Fruit fly (Drosophila melanogaster) whole organism, embryonic: ENCODE measurements around the gene Pgant8.

Experiments
- ATbp ChIP-seq: fragments of 200-800 bp; sonication (Bioruptor generic); optimal IDR thresholded peaks from 2 replicates; lab custom pipeline; 2017; ENCODE audit warnings: missing biosample characterization, mild to moderate bottlenecking, missing genetic modification characterization, missing genetic modification reagents
- Blimp-1 ChIP-seq: fragments of 200-800 bp; sonication (Bioruptor generic); optimal IDR thresholded peaks from 3 replicates; lab custom pipeline; 2018; ENCODE audit warnings: missing biosample characterization, missing genetic modification characterization, mild to moderate bottlenecking, moderate library complexity, missing genetic modification reagents
- CG10209 ChIP-seq: fragments of 200-800 bp; sonication (Bioruptor generic); optimal IDR thresholded peaks from 3 replicates; lab custom pipeline; 2017; ENCODE audit warnings: missing biosample characterization, mild to moderate bottlenecking, missing genetic modification characterization, missing genetic modification reagents
- CG11093 ChIP-seq: fragments of 200-800 bp; sonication (Bioruptor generic); IDR thresholded peaks from 3 replicates; pipeline ENCODE4 v1.3.6; 2022; ENCODE audit warnings: missing biosample characterization, missing genetic modification characterization
- CG13424 ChIP-seq: fragments of 200-800 bp; sonication (Bioruptor generic); optimal IDR thresholded peaks from 2 replicates; lab custom pipeline; 2019; ENCODE audit warnings: missing biosample characterization, mild to moderate bottlenecking, missing genetic modification characterization, moderate library complexity
- CG13775 ChIP-seq: fragments of 200-800 bp; sonication (Bioruptor generic); optimal IDR thresholded peaks from 3 replicates; lab custom pipeline; 2017; ENCODE audit warnings: missing biosample characterization, mild to moderate bottlenecking, missing genetic modification characterization
- CG17359 ChIP-seq: fragments of 200-800 bp; sonication (Bioruptor generic); optimal IDR thresholded peaks from 3 replicates; lab custom pipeline; 2018; ENCODE audit warnings: missing biosample characterization, mild to moderate bottlenecking, missing genetic modification characterization, moderate library complexity
- CG17361 ChIP-seq: fragments of 200-800 bp; sonication (Bioruptor generic); IDR thresholded peaks from 3 replicates; pipeline ENCODE4 v1.3.6; 2022; ENCODE audit warnings: missing biosample characterization, missing genetic modification characterization
- CG2678 ChIP-seq: fragments of 200-800 bp; sonication (Bioruptor generic); optimal IDR thresholded peaks from 3 replicates; lab custom pipeline; 2019; ENCODE audit warnings: missing biosample characterization, mild to moderate bottlenecking, missing genetic modification characterization, moderate library complexity
- CG33557 ChIP-seq: fragments of 200-800 bp; sonication (Bioruptor generic); optimal IDR thresholded peaks from 2 replicates; lab custom pipeline; 2019; ENCODE audit warnings: missing biosample characterization, mild to moderate bottlenecking, missing genetic modification characterization, moderate library complexity
- CG42726 ChIP-seq: fragments of 200-800 bp; sonication (Bioruptor generic); IDR thresholded peaks from 2 replicates; pipeline ENCODE4 v1.3.6; 2022; ENCODE audit warnings: missing biosample characterization, missing genetic modification characterization; ENCODE audit not compliant: partially characterized antibody
- CG6254 ChIP-seq: fragments of 200-800 bp; sonication (Bioruptor generic); optimal IDR thresholded peaks from 3 replicates; lab custom pipeline; 2017; ENCODE audit warnings: mild to moderate bottlenecking, missing biosample characterization, missing genetic modification reagents, missing genetic modification characterization
- CG7556 ChIP-seq: fragments of 200-800 bp; sonication (Bioruptor generic); optimal IDR thresholded peaks from 2 replicates; lab custom pipeline; 2017; ENCODE audit warnings: missing biosample characterization, mild to moderate bottlenecking, missing genetic modification characterization
- CG8089 ChIP-seq: fragments of 200-800 bp; sonication (Bioruptor generic); optimal IDR thresholded peaks from 3 replicates; lab custom pipeline; 2016; ENCODE audit warnings: missing biosample characterization, missing genetic modification characterization
- CG8924 ChIP-seq: fragments of 200-800 bp; optimal IDR thresholded peaks from 3 replicates; lab custom pipeline; 2019; ENCODE audit warnings: missing biosample characterization, mild to moderate bottlenecking, missing genetic modification characterization, moderate library complexity
- D19A ChIP-seq: fragments of 200-800 bp; optimal IDR thresholded peaks from 3 replicates; lab custom pipeline; 2019; ENCODE audit warnings: missing biosample characterization, mild to moderate bottlenecking, missing genetic modification characterization, moderate library complexity
- Eip74EF ChIP-seq, 2 experiments: fragments of 200-800 bp in 1 of 2; fragments of >200 bp in 1 of 2; sonication (Bioruptor generic) in 1 of 2; optimal IDR thresholded peaks; 2 replicates each; lab custom pipeline; 2017 to 2019; ENCODE audit warnings: missing biosample characterization in 2 of 2, missing genetic modification characterization in 2 of 2, mild to moderate bottlenecking in 1 of 2, moderate library complexity in 1 of 2
- HLH3B ChIP-seq: fragments of 200-800 bp; sonication (Bioruptor generic); IDR thresholded peaks from 2 replicates; pipeline ENCODE4 v1.3.6; 2022; ENCODE audit warnings: missing biosample characterization, missing genetic modification characterization
- Med ChIP-seq: fragments of 200-800 bp; sonication (Bioruptor generic); peaks from one replicate; lab custom pipeline; 2016; ENCODE audit warnings: missing biosample characterization, missing genetic modification characterization, mild to moderate bottlenecking, inconsistent platforms, moderate library complexity
- Mes4 ChIP-seq: fragments of 200-800 bp; sonication (Bioruptor generic); optimal IDR thresholded peaks from 2 replicates; lab custom pipeline; 2016; ENCODE audit warnings: missing biosample characterization, missing genetic modification characterization
- Nf-YB ChIP-seq: fragments of 200-800 bp; sonication (Bioruptor generic); optimal IDR thresholded peaks from 3 replicates; lab custom pipeline; 2019; ENCODE audit warnings: missing biosample characterization, mild to moderate bottlenecking, missing genetic modification characterization, moderate library complexity
- Nf-YC ChIP-seq: fragments of 200-800 bp; optimal IDR thresholded peaks from 3 replicates; lab custom pipeline; 2019; ENCODE audit warnings: missing biosample characterization, mild to moderate bottlenecking, missing genetic modification characterization, moderate library complexity
- Oli ChIP-seq: fragments of 200-800 bp; sonication (Bioruptor generic); optimal IDR thresholded peaks from 2 replicates; lab custom pipeline; 2018; ENCODE audit warnings: missing biosample characterization, mild to moderate bottlenecking, missing genetic modification characterization, moderate library complexity
- Sox100B ChIP-seq: fragments of 200-800 bp; sonication (Bioruptor generic); optimal IDR thresholded peaks from 3 replicates; lab custom pipeline; 2018; ENCODE audit warnings: missing biosample characterization, mild to moderate bottlenecking, missing genetic modification characterization
- Usf ChIP-seq: fragments of 200-800 bp; sonication (Bioruptor generic); optimal IDR thresholded peaks from 2 replicates; lab custom pipeline; 2017; ENCODE audit warnings: missing genotype, missing biosample characterization, missing genetic modification characterization
- abd-A ChIP-seq: fragments of 200-800 bp; sonication (Bioruptor generic); optimal IDR thresholded peaks from 3 replicates; lab custom pipeline; 2019; ENCODE audit warnings: missing biosample characterization, mild to moderate bottlenecking, missing genetic modification characterization, moderate library complexity
- corto ChIP-seq: fragments of 200-800 bp; sonication (Bioruptor generic); optimal IDR thresholded peaks from 2 replicates; lab custom pipeline; 2016; ENCODE audit warnings: missing biosample characterization, mild to moderate bottlenecking, missing genetic modification characterization, moderate library complexity
- dpn ChIP-seq, 2 experiments: fragments of 200-800 bp; sonication (Bioruptor generic); optimal IDR thresholded peaks; 3 replicates each; lab custom pipeline; 2016; ENCODE audit warnings: missing biosample characterization in 2 of 2, missing genetic modification characterization in 2 of 2
- ewg ChIP-seq: fragments of 200-800 bp; sonication (Bioruptor generic); optimal IDR thresholded peaks from 3 replicates; lab custom pipeline; 2017; ENCODE audit warnings: mild to moderate bottlenecking, missing biosample characterization, missing genetic modification reagents, missing genetic modification characterization
- gem ChIP-seq: fragments of 200-800 bp; sonication (Bioruptor generic); optimal IDR thresholded peaks from 2 replicates; lab custom pipeline; 2019; ENCODE audit warnings: missing biosample characterization, mild to moderate bottlenecking, missing genetic modification characterization, moderate library complexity
- grn ChIP-seq: fragments of 200-800 bp; sonication (Bioruptor generic); optimal IDR thresholded peaks from 3 replicates; lab custom pipeline; 2017; ENCODE audit warnings: missing biosample characterization, missing genetic modification characterization
- gsb-n ChIP-seq: fragments of 200-800 bp; sonication (Bioruptor generic); optimal IDR thresholded peaks from 3 replicates; lab custom pipeline; 2018; ENCODE audit warnings: missing biosample characterization, mild to moderate bottlenecking, missing genetic modification characterization
- inv ChIP-seq: fragments of 200-800 bp; sonication (Bioruptor generic); IDR thresholded peaks from 2 replicates; pipeline ENCODE4 v1.3.6; 2022; ENCODE audit warnings: missing biosample characterization, missing genetic modification characterization; ENCODE audit not compliant: partially characterized antibody
- kni ChIP-seq: fragments of 200-800 bp; sonication (Bioruptor generic); optimal IDR thresholded peaks from 3 replicates; lab custom pipeline; 2017; ENCODE audit warnings: mild to moderate bottlenecking, missing biosample characterization, missing genetic modification reagents, missing genetic modification characterization
- mam ChIP-seq: fragments of 200-800 bp; sonication (Bioruptor generic); optimal IDR thresholded peaks from 3 replicates; lab custom pipeline; 2016; ENCODE audit warnings: missing biosample characterization, missing genetic modification characterization
- nom ChIP-seq: fragments of 200-800 bp; sonication (Bioruptor generic); optimal IDR thresholded peaks from 2 replicates; lab custom pipeline; 2017; ENCODE audit warnings: missing biosample characterization, missing genetic modification characterization, mild to moderate bottlenecking, moderate library complexity, missing genetic modification reagents
- run ChIP-seq: fragments of 200-800 bp; sonication (Bioruptor generic); optimal IDR thresholded peaks from 3 replicates; lab custom pipeline; 2018; ENCODE audit warnings: missing biosample characterization, mild to moderate bottlenecking, missing genetic modification characterization
- sc ChIP-seq, 3 experiments: fragments of >200 bp in 2 of 3; fragments of 200-800 bp in 1 of 3; sonication (Bioruptor generic) in 1 of 3; optimal IDR thresholded peaks; 2 replicates in 2 of 3; 3 replicates in 1 of 3; lab custom pipeline; 2017; ENCODE audit warnings: mild to moderate bottlenecking in 1 of 3, missing biosample characterization in 1 of 3, missing genetic modification characterization in 1 of 3, missing genetic modification reagents in 1 of 3
- sens ChIP-seq: fragments of 200-800 bp; sonication (Bioruptor generic); peaks from one replicate; lab custom pipeline; 2016; ENCODE audit warnings: missing biosample characterization, missing genetic modification characterization
- sisA ChIP-seq: fragments of 200-800 bp; sonication (Bioruptor generic); IDR thresholded peaks from 2 replicates; pipeline ENCODE4 v1.3.6; 2022; ENCODE audit warnings: missing biosample characterization, missing genetic modification characterization
- trh ChIP-seq: fragments of 200-800 bp; sonication (Bioruptor generic); optimal IDR thresholded peaks from 2 replicates; lab custom pipeline; 2016; ENCODE audit warnings: missing biosample characterization, missing genetic modification characterization
- ttk ChIP-seq: fragments of 200-800 bp; sonication (Bioruptor generic); IDR thresholded peaks from 2 replicates; pipeline ENCODE4 v2.1.2; 2022; ENCODE audit warnings: missing biosample characterization, missing genetic modification characterization
- unpg ChIP-seq: fragments of 200-800 bp; sonication (Bioruptor generic); optimal IDR thresholded peaks from 3 replicates; lab custom pipeline; 2018; ENCODE audit warnings: missing biosample characterization, mild to moderate bottlenecking, missing genetic modification characterization, moderate library complexity

The Pgant8 gene

dm6 chr3L:15692794-15693532, 9.3 kb downstream of the Pgant8 start (continued):
- peak; percentile 1; the same call in 1 of the 2 replicates for TF ChIP-seq HLH3B (GFP tag; lab: Robert Waterston, UW)
- TF ChIP-seq trh (GFP tag; lab: Kevin White, UChicago) = peak; percentile 21
- TF ChIP-seq CG10209 (GFP tag; lab: Kevin White, UChicago) = peak; percentile 40
- no peak for TF ChIP-seq unpg (GFP tag; lab: Kevin White, UChicago)
- no peak for TF ChIP-seq CG8089 (GFP tag; lab: Kevin White, UChicago)
- peak; percentile 64 for TF ChIP-seq gem
- no peak for TF ChIP-seq Nf-YC (tag; lab: Kevin White, UChicago)
- peak; percentile 82 for TF ChIP-seq CG17361
- TF ChIP-seq D19A = peak; percentile 47
- peak; percentile 19 for TF ChIP-seq ewg (GFP tag; lab: Kevin White, UChicago)
- TF ChIP-seq Nf-YB (GFP tag; lab: Kevin White, UChicago) = peak; percentile 13
- TF ChIP-seq Eip74EF (GFP tag; optimal IDR thresholded peaks at IDR 0.05; lab: Kevin White, UChicago) = peak in 1 of 2 experiments; percentile 29
- TF ChIP-seq CG6254 (GFP tag; lab: Kevin White, UChicago) = peak; percentile 32
- peak; percentile 38 for TF ChIP-seq CG17359 (tag; lab: Kevin White, UChicago)
- no peak for TF ChIP-seq inv (GFP tag; lab: Robert Waterston, UW)
- peak; percentile 36 for TF ChIP-seq Blimp-1 (GFP tag; lab: Kevin White, UChicago)
- peak; percentile 0 for TF ChIP-seq run
- no peak for TF ChIP-seq sisA (GFP tag; lab: Robert Waterston, UW)
- TF ChIP-seq abd-A (tag; lab: Kevin White, UChicago) = peak; percentile 46
- TF ChIP-seq CG42726 (GFP tag; lab: Robert Waterston, UW) = no peak
- no peak for TF ChIP-seq corto (GFP tag; lab: Kevin White, UChicago)
- peak; percentile 22; the same call in 1 of the 3 replicates for TF ChIP-seq CG11093 (GFP tag; lab: Robert Waterston, UW)
- 0 out of 2 replicates have a peak, but pooled peaks have one; percentile 15 for TF ChIP-seq ttk
- peak; percentile 42 for TF ChIP-seq Med (GFP tag; lab: Kevin White, UChicago)
- peak; percentile 38 for TF ChIP-seq CG7556 (GFP tag; lab: Kevin White, UChicago)
- TF ChIP-seq sc (optimal IDR thresholded peaks at IDR 0.05; lab: Kevin White, UChicago) = no peak
- peak; percentile 57 for TF ChIP-seq sc (GFP tag; optimal IDR thresholded peaks at IDR 0.05; lab: Kevin White, UChicago)
- TF ChIP-seq dpn (GFP tag; optimal IDR thresholded peaks at IDR 0.05; lab: Kevin White, UChicago) = peak in 1 of 2 experiments; percentile 4
- peak; percentile 56 for TF ChIP-seq CG2678 (tag; lab: Kevin White, UChicago)
- peak; percentile 60 for TF ChIP-seq kni
- peak; percentile 34 for TF ChIP-seq CG13775 (GFP tag; lab: Kevin White, UChicago)
- peak; percentile 1 for TF ChIP-seq Usf (GFP tag; lab: Kevin White, UChicago)
- TF ChIP-seq CG33557 (GFP tag; lab: Kevin White, UChicago) = peak; percentile 53
- TF ChIP-seq CG8924 (tag; lab: Kevin White, UChicago) = peak; percentile 39
- TF ChIP-seq sens (GFP tag; lab: Kevin White, UChicago) = peak; percentile 69
- TF ChIP-seq Sox100B = peak; percentile 77
- peak; percentile 87 for TF ChIP-seq grn
- no peak for TF ChIP-seq nom (GFP tag; lab: Kevin White, UChicago)
- TF ChIP-seq mam (GFP tag; lab: Kevin White, UChicago) = no peak
- peak; percentile 58 for TF ChIP-seq Oli (tag; lab: Kevin White, UChicago)
- peak; percentile 39 for TF ChIP-seq CG13424
- no peak for TF ChIP-seq Mes4 (GFP tag; lab: Kevin White, UChicago)
- no peak for TF ChIP-seq ATbp
- peak; percentile 13 for TF ChIP-seq gsb-n
